Fruit fly (Drosophila melanogaster): ENCODE measurements around the gene Cyp308a1.

DNA sequence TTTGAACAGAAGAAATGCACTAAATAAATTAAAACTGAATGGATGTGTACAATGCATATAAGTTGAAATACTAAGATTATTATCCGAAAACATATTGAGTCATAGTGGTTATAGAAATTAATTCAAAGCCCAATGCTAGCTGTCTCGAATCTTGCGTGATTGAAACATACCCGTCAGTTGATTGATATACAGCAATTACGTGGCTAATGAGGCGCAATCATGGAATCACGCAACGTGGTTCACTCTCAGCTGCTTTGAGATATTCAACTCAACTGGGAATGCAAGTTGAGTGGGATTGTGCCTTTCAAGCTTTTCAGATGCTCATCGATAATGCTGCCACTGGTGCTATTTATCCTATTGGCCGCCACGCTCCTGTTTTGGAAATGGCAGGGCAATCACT is at the start of gene Cyp308a1:
- no peak for TF ChIP-seq h (GFP tag; optimal IDR thresholded peaks at IDR 0.05)
- TF ChIP-seq Sp1 (GFP tag; optimal IDR thresholded peaks at IDR 0.05), result no peak
- TF ChIP-seq usp (GFP tag; optimal IDR thresholded peaks at IDR 0.05), result no peak
- no peak for TF ChIP-seq Hr78 (GFP tag; optimal IDR thresholded peaks at IDR 0.05)
- no peak for TF ChIP-seq sage (GFP tag; optimal IDR thresholded peaks at IDR 0.05)
- no peak for TF ChIP-seq Dif (GFP tag; optimal IDR thresholded peaks at IDR 0.05; ENCODE audit: partially characterized antibody)
- no peak for TF ChIP-seq fru (GFP tag; optimal IDR thresholded peaks at IDR 0.05)
- TF ChIP-seq pan (optimal IDR thresholded peaks at IDR 0.05), result no peak
- TF ChIP-seq CrebA (GFP tag; optimal IDR thresholded peaks at IDR 0.05; ENCODE audit: borderline replicate concordance), result no peak

Measured in whole organism, wandering third instar larva.